Fruit fly (Drosophila melanogaster): Measurements from ENCODE around the gene Surf6.
A peak's percentile ranks its signal among the peaks of the same experiment; 100 is the strongest.

The Surf6 gene

DNA sequence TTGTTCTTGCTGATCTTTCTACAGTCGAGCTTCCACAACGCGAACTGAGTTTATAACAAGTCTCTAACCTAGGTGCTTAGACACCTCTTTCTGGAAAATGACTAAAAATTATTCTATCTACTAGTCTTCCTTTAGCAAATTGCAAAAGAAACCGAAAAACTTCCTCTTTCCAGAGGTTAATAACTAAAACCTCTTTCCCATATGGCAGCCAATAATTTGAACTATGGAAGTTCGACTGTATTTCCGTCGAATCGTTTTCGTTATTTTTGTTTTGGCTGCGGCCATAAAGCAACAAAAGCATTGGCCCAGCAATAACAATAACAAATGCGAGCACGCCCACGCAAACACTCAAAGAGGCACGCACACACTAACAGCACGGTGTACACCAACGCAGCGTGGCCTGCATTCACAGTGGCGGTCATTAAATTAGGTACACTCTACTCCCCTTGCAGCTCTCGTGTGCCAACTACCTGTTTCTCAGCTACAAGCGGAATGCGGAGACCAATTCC lies 24.2 kb downstream of the Surf6 start (continued):
- TF ChIP-seq CG3919 (GFP tag; optimal IDR thresholded peaks at IDR 0.05) (no peak), Gug (GFP tag; IDR thresholded peaks at IDR 0.05) (no peak), OdsH (GFP tag; optimal IDR thresholded peaks at IDR 0.05) (peak; percentile 11), CG6792 (GFP tag; optimal IDR thresholded peaks at IDR 0.05) (no peak), CG3032 (tag; optimal IDR thresholded peaks at IDR 0.05) (no peak), dsx (GFP tag; optimal IDR thresholded peaks at IDR 0.05; ENCODE audit: poor library complexity, severe bottlenecking) (no peak), esn (GFP tag; optimal IDR thresholded peaks at IDR 0.05) (peak; percentile 45), svp (GFP tag) (no peak)

dm6 chr3R:19879470-19880052 lies 25.1 kb downstream of the Surf6 start, which contains the start of gene Ask1:
TSS of gene Ask1 (plus strand) at chr3R:19879719.
- TF ChIP-seq fkh (GFP tag; optimal IDR thresholded peaks at IDR 0.05) (peak; percentile 20), CG6854 (GFP tag; optimal IDR thresholded peaks at IDR 0.05) (peak; percentile 16), eg (GFP tag; IDR thresholded peaks at IDR 0.05) (no peak)

DNA sequence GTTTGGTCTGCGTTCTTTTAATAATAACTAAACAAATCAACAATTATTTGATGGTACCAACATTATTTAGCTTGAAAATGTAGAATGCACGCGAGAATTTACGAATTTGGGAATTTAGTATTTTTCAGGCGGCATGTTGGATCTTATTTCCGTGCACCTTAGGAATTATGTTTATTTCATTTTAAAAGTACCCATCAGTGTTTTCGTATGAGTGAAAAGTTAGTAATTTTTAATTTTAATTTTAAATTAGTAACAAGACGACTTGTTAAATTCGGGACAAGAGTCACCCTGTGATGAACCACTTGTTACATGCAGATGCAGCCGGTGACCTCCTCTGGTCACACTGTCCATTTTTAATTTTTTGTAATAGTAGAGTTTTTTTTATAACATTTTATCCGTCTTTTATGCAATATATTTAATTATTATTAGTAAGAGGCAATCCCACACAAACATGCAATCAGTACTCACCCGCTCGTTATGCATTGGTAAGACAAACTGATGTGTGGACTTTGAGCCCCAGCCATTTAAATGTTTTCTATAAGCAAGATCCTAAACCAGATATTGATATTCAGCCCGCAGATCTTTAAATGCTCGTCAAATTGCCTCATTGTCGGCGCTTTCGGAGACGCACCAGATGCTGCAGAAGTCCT lies 27.1 kb downstream of the Surf6 start, which contains the start of the genes CG17186 and Arc42:
Gene CG17186 (minus strand): TSS at position 88 of the 650 bp plus-strand sequence.
Gene Arc42 (plus strand): TSS at position 311 of the 650 bp plus-strand sequence.
- TF ChIP-seq fkh (GFP tag; optimal IDR thresholded peaks at IDR 0.05) (peak; percentile 43), Hr4 (GFP tag; optimal IDR thresholded peaks at IDR 0.05) (peak; percentile 15), lz (GFP tag; optimal IDR thresholded peaks at IDR 0.05) (peak; percentile 46), acj6 (GFP tag; optimal IDR thresholded peaks at IDR 0.05) (peak; percentile 19), cyc (GFP tag; optimal IDR thresholded peaks at IDR 0.05) (peak; percentile 28), Eip93F (GFP tag; optimal IDR thresholded peaks at IDR 0.05) (no peak), Hr39 (GFP tag; optimal IDR thresholded peaks at IDR 0.05) (peak; percentile 6), CG9139 (GFP tag; optimal IDR thresholded peaks at IDR 0.05) (peak; percentile 84), dac (GFP tag; optimal IDR thresholded peaks at IDR 0.05) (no peak), Lpt (GFP tag; optimal IDR thresholded peaks at IDR 0.05) (no peak), dsx (GFP tag; optimal IDR thresholded peaks at IDR 0.05; ENCODE audit: poor library complexity, severe bottlenecking) (peak; percentile 23), fd59A (GFP tag; optimal IDR thresholded peaks at IDR 0.05) (no peak), CG34406 (GFP tag; optimal IDR thresholded peaks at IDR 0.05) (no peak), Blimp-1 (GFP tag; optimal IDR thresholded peaks at IDR 0.05) (no peak), Ets21C (GFP tag; optimal IDR thresholded peaks at IDR 0.05) (no peak), CG11762 (GFP tag; optimal IDR thresholded peaks at IDR 0.05; ENCODE audit: insufficient read depth) (no peak), CG31627 (GFP tag; optimal IDR thresholded peaks at IDR 0.05) (peak; percentile 1), achi (GFP tag; optimal IDR thresholded peaks at IDR 0.05) (peak; percentile 2), vri (GFP tag; optimal IDR thresholded peaks at IDR 0.05) (peak; percentile 39), net (GFP tag; optimal IDR thresholded peaks at IDR 0.05) (peak; percentile 3), CG6854 (GFP tag; optimal IDR thresholded peaks at IDR 0.05) (peak; percentile 47), Eip75B (GFP tag; optimal IDR thresholded peaks at IDR 0.05) (peak; percentile 45), Eip78C (GFP tag) (peak; percentile 72), ss (GFP tag; optimal IDR thresholded peaks at IDR 0.05) (peak; percentile 85 to 87), svp (GFP tag) (no peak), Sox102F (GFP tag; optimal IDR thresholded peaks at IDR 0.05) (peak; percentile 13), eg (GFP tag; IDR thresholded peaks at IDR 0.05) (peak; percentile 41; the same call in 1 of the 3 replicates), spab (GFP tag; optimal IDR thresholded peaks at IDR 0.05) (peak; percentile 43), Ets96B (tag; optimal IDR thresholded peaks at IDR 0.05) (no peak), CG11902 (GFP tag; optimal IDR thresholded peaks at IDR 0.05) (no peak), CG15336 (GFP tag; IDR thresholded peaks at IDR 0.05) (0 out of 2 replicates have a peak, but pooled peaks have one; percentile 15), CG3919 (GFP tag; optimal IDR thresholded peaks at IDR 0.05) (peak; percentile 17), esn (GFP tag; optimal IDR thresholded peaks at IDR 0.05) (peak; percentile 42), CG8632 (GFP tag; optimal IDR thresholded peaks at IDR 0.05) (no peak), CG6276 (GFP tag; optimal IDR thresholded peaks at IDR 0.05) (peak; percentile 78), CG6792 (GFP tag; optimal IDR thresholded peaks at IDR 0.05) (no peak), fd85E (GFP tag; optimal IDR thresholded peaks at IDR 0.05) (no peak), CG1621 (tag; optimal IDR thresholded peaks at IDR 0.05) (peak; percentile 10), CG8319 (GFP tag; optimal IDR thresholded peaks at IDR 0.05) (peak; percentile 30), CG11294 (GFP tag; IDR thresholded peaks at IDR 0.05) (no peak), CG32006 (GFP tag; optimal IDR thresholded peaks at IDR 0.05) (no peak)
